Fruit fly (Drosophila melanogaster): ENCODE measurements around the gene PolrMT.

PolrMT gene

DNA sequence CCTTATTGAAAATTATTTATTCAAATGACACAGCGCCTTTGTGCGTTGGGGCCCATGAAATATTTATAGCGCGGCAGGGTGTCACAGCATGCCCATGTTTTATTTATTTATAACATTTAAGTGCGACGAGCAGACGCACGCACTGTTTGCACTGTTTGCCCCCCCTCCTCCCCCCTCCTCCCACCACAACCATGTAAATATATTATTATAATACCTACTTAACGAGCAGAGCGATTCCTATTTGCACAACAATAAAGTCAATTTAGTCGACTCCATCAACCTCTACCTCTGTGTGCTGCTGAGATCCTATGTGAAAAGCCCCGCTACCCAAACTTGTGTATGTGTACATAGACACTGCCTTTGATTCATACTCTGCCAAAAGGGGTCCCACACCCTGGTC lies 13.4 kb downstream of the PolrMT start:
- TF ChIP-seq onecut (GFP tag; IDR thresholded peaks at IDR 0.05) (0 out of 2 replicates have a peak, but pooled peaks have one; percentile 18), Blimp-1 (GFP tag; optimal IDR thresholded peaks at IDR 0.05) (peak; percentile 50), CG8359 (GFP tag; optimal IDR thresholded peaks at IDR 0.05; ENCODE audit: borderline replicate concordance) (peak; percentile 33), NFAT (GFP tag; IDR thresholded peaks at IDR 0.05) (no peak), Vsx1 (GFP tag; optimal IDR thresholded peaks at IDR 0.05) (peak; percentile 49), CkIIα-i1 (GFP tag; IDR thresholded peaks at IDR 0.05) (no peak), CG16779 (GFP tag; IDR thresholded peaks at IDR 0.05) (no peak), exex (tag; optimal IDR thresholded peaks at IDR 0.05) (peak; percentile 7), crp (GFP tag; optimal IDR thresholded peaks at IDR 0.05) (no peak), CG13775 (GFP tag; optimal IDR thresholded peaks at IDR 0.05) (no peak), NC2β (GFP tag; optimal IDR thresholded peaks at IDR 0.05) (no peak), CG12071 (GFP tag; optimal IDR thresholded peaks at IDR 0.05) (peak; percentile 49), zf30C (GFP tag; optimal IDR thresholded peaks at IDR 0.05) (no peak), scrt (GFP tag; optimal IDR thresholded peaks at IDR 0.05) (peak; percentile 6), CG10267 (tag; optimal IDR thresholded peaks at IDR 0.05) (no peak), CG15514 (GFP tag; optimal IDR thresholded peaks at IDR 0.05) (peak; percentile 19), fd64A (GFP tag; optimal IDR thresholded peaks at IDR 0.05) (peak; percentile 54), CG18262 (tag; optimal IDR thresholded peaks at IDR 0.05) (no peak), Hey (tag; optimal IDR thresholded peaks at IDR 0.05) (peak; percentile 17), ham (GFP tag; IDR thresholded peaks at IDR 0.05) (no peak), hth (optimal IDR thresholded peaks at IDR 0.05) (no peak), Ssrp (tag; optimal IDR thresholded peaks at IDR 0.05) (no peak), gfzf (GFP tag; optimal IDR thresholded peaks at IDR 0.05) (no peak), ken (GFP tag; IDR thresholded peaks at IDR 0.05) (no peak), slou (GFP tag; optimal IDR thresholded peaks at IDR 0.05) (no peak), CG7372 (GFP tag; IDR thresholded peaks at IDR 0.05) (no peak), CG12391 (tag; optimal IDR thresholded peaks at IDR 0.05) (peak; percentile 27), D19A (tag; optimal IDR thresholded peaks at IDR 0.05) (no peak), CG43689 (GFP tag; IDR thresholded peaks at IDR 0.05) (no peak), Sox102F (GFP tag; optimal IDR thresholded peaks at IDR 0.05) (peak; percentile 50), Sox100B (GFP tag; optimal IDR thresholded peaks at IDR 0.05) (peak; percentile 21), Gug (GFP tag; IDR thresholded peaks at IDR 0.05) (no peak), NK7.1 (GFP tag; optimal IDR thresholded peaks at IDR 0.05) (no peak), ftz-f1 (GFP tag; optimal IDR thresholded peaks at IDR 0.05) (no peak), Side (GFP tag; optimal IDR thresholded peaks at IDR 0.05) (no peak), vfl (GFP tag; optimal IDR thresholded peaks at IDR 0.05) (no peak), Atf6 (GFP tag; IDR thresholded peaks at IDR 0.05) (peak; percentile 55; the same call in 1 of the 2 replicates), CG5953 (GFP tag; IDR thresholded peaks at IDR 0.05) (peak; percentile 60; the same call in 1 of the 2 replicates), bsh (GFP tag; optimal IDR thresholded peaks at IDR 0.05) (peak in 1 of 2 experiments; percentile 33), CG7963 (GFP tag; IDR thresholded peaks at IDR 0.05; ENCODE audit: partially characterized antibody) (no peak), bigmax (GFP tag; optimal IDR thresholded peaks at IDR 0.05) (no peak), Mad (GFP tag; optimal IDR thresholded peaks at IDR 0.05) (no peak), br (optimal IDR thresholded peaks at IDR 0.05) (no peak), Oaz (GFP tag; IDR thresholded peaks at IDR 0.05) (no peak), ato (GFP tag; IDR thresholded peaks at IDR 0.05; ENCODE audit: partially characterized antibody) (no peak), CG2875 (GFP tag; optimal IDR thresholded peaks at IDR 0.05) (peak; percentile 70), kah (GFP tag; optimal IDR thresholded peaks at IDR 0.05) (no peak), Awh (GFP tag; IDR thresholded peaks at IDR 0.05) (0 out of 2 replicates have a peak, but pooled peaks have one; percentile 25), CG13296 (GFP tag; optimal IDR thresholded peaks at IDR 0.05) (peak; percentile 33), tll (GFP tag; optimal IDR thresholded peaks at IDR 0.05) (no peak), CG11093 (GFP tag; IDR thresholded peaks at IDR 0.05) (0 out of 3 replicates have a peak, but pooled peaks have one; percentile 23)
